Worm (Caenorhabditis elegans) whole organism, L4/young adult: ENCODE measurements around the gene ubc-19.

Experiments used
- W03F9.2 ChIP-seq: fragments of 150-350 bp; optimal IDR thresholded peaks from 2 replicates; lab custom pipeline; 2014; ENCODE audit warnings: missing biosample characterization, missing genetic modification characterization
- dao-5 ChIP-seq: sonication (generic microtip); optimal IDR thresholded peaks from 2 replicates; lab custom pipeline; 2016; ENCODE audit warnings: missing genotype, missing genetic modification characterization, moderate library complexity, missing compliant biosample characterization
- him-1 ChIP-seq: sonication (generic microtip); optimal IDR thresholded peaks from 2 replicates; lab custom pipeline; 2016; ENCODE audit warnings: missing genotype, missing genetic modification reagents, missing genetic modification characterization, missing compliant biosample characterization

The ubc-19 gene

DNA sequence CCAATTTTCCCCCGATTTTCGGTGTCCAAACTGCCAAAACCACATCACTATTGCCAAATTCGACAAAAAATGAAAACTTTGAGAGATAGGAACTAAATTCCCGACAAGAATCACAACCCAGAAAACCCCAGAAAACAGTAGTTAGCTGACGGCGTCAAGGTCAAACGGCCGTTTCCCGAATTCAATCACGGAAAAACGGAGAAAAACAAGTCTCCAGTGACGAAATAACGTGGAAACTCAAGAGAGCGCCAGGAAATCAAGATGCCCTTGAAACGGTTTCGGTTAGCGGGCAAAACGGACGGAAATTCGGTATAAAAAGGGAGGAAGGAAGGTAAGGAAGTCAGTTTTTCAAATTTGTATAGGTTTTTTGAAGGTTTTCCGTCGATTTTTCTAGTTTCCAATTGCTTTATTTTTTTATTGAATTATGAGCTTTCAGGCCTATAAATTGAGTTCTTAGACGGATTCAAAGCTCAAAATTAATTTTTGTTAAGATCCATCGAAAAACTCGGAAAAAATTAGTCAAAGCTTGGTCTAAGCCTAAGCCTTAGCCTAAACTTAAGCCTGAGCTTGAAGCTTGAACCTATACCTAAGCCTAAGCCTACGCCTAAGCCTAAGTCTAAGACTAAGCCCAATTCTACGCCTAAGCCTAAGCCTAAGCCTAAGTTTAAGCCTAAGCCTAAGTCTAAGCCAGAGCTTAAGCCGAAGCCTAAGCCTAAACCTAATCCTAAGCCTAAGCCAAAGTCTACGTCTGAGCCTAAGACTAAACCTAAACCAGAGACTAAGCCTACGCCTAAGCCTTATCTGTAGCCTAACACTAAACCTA, 51.8 kb downstream of the ubc-19 start:
- no peak for TF ChIP-seq dao-5 (tag; lab: Kevin White, UChicago)
- TF ChIP-seq him-1 (tag; lab: Kevin White, UChicago) = no peak
- no peak for TF ChIP-seq W03F9.2 (tag; lab: Kevin White, UChicago)
